Worm (Caenorhabditis elegans) whole organism, L3 larva: ENCODE data around the gene aptf-3.

Experiments
- R02D3.7 ChIP-seq: fragments of 150-350 bp; optimal IDR thresholded peaks from 2 replicates; lab custom pipeline; 2014; ENCODE audit warnings: missing biosample characterization, missing genetic modification characterization
- ceh-82 ChIP-seq: fragments of 150-350 bp; optimal IDR thresholded peaks from 2 replicates; lab custom pipeline; 2014; ENCODE audit warnings: missing biosample characterization, missing genetic modification characterization
- fos-1 ChIP-seq: fragments of 150-350 bp; optimal IDR thresholded peaks from 2 replicates; lab custom pipeline; 2014; ENCODE audit warnings: missing biosample characterization, missing genetic modification characterization
- jun-1 ChIP-seq: fragments of 150-350 bp; optimal IDR thresholded peaks from 2 replicates; lab custom pipeline; 2014; ENCODE audit warnings: missing biosample characterization, missing genetic modification reagents, missing genetic modification characterization
- mdl-1 ChIP-seq: fragments of 150-350 bp; optimal IDR thresholded peaks from 2 replicates; lab custom pipeline; 2014; ENCODE audit warnings: missing biosample characterization, missing genetic modification characterization
- nhr-12 ChIP-seq: fragments of 150-350 bp; optimal IDR thresholded peaks from 2 replicates; lab custom pipeline; 2014; ENCODE audit warnings: missing biosample characterization, missing genetic modification characterization
- nhr-237 ChIP-seq: fragments of 150-350 bp; optimal IDR thresholded peaks from 2 replicates; lab custom pipeline; 2014; ENCODE audit warnings: missing biosample characterization, missing genetic modification characterization
- nhr-67 ChIP-seq: fragments of 150-350 bp; optimal IDR thresholded peaks from 2 replicates; lab custom pipeline; 2014; ENCODE audit warnings: missing biosample characterization, missing genetic modification characterization
- snpc-4 ChIP-seq: fragments of 150-350 bp; optimal IDR thresholded peaks from 2 replicates; lab custom pipeline; 2014; ENCODE audit warnings: missing biosample characterization, missing genetic modification characterization
- ztf-4 ChIP-seq: fragments of 150-350 bp; optimal IDR thresholded peaks from 2 replicates; lab custom pipeline; 2014; ENCODE audit warnings: missing biosample characterization, missing genetic modification characterization

- TF ChIP-seq mdl-1 = no peak
- no peak for TF ChIP-seq R02D3.7 (tag; lab: Kevin White, UChicago)
- no peak for TF ChIP-seq nhr-12 (tag; lab: Kevin White, UChicago)
- no peak for TF ChIP-seq nhr-67 (tag; lab: Kevin White, UChicago)
- TF ChIP-seq ceh-82 (tag; lab: Kevin White, UChicago) = no peak
- no peak for TF ChIP-seq fos-1
- TF ChIP-seq ztf-4 (tag; lab: Kevin White, UChicago) = no peak
- TF ChIP-seq snpc-4 (tag; lab: Kevin White, UChicago) = no peak
- no peak for TF ChIP-seq nhr-237 (tag; lab: Kevin White, UChicago)
- TF ChIP-seq jun-1 = no peak
Measured at ce11 chrII:8641131-8641530, 47.1 kb downstream of the aptf-3 start, which contains the start of gene D2085.7.
